Worm (Caenorhabditis elegans): ENCODE data around the gene Y54G2A.19.

ce11 chrIV:2935194-2935593 lies 40.7 kb upstream of the Y54G2A.19 start:
- TF ChIP-seq him-1 (tag; optimal IDR thresholded peaks at IDR 0.05) = no peak
- no peak for TF ChIP-seq ceh-40 (GFP tag; IDR thresholded peaks at IDR 0.05)
- TF ChIP-seq nfya-1 (tag; optimal IDR thresholded peaks at IDR 0.05; ENCODE audit: borderline replicate concordance, insufficient read depth) = no peak
- no peak for TF ChIP-seq dpl-1 (GFP tag; optimal IDR thresholded peaks at IDR 0.05)
- no peak for TF ChIP-seq B0035.1 (tag; optimal IDR thresholded peaks at IDR 0.05)
- TF ChIP-seq egl-18 (GFP tag; IDR thresholded peaks at IDR 0.05) = no peak
